Fruit fly (Drosophila melanogaster): ENCODE data around the gene ppk31.

The ppk31 gene

dm6 chr3R:27116465-27117092 is 46.3 kb upstream of the ppk31 start, which contains the start of the genes CG6066 and CG5880 (continued):
- no peak for TF ChIP-seq esg (GFP tag; conservative IDR thresholded peaks at IDR 0.05)
- TF ChIP-seq CG9797 (GFP tag; optimal IDR thresholded peaks at IDR 0.05): peak; percentile 80
- TF ChIP-seq Hsf (GFP tag; optimal IDR thresholded peaks at IDR 0.05): no peak
- no peak for TF ChIP-seq pb (GFP tag; optimal IDR thresholded peaks at IDR 0.05)
- TF ChIP-seq Lim3 (GFP tag; IDR thresholded peaks at IDR 0.05): no peak
- no peak for TF ChIP-seq CG30403 (GFP tag; optimal IDR thresholded peaks at IDR 0.05)
- no peak for TF ChIP-seq HLHmδ (GFP tag; optimal IDR thresholded peaks at IDR 0.05)
- TF ChIP-seq Ets65A (GFP tag): peak; percentile 87
- TF ChIP-seq ato (GFP tag; IDR thresholded peaks at IDR 0.05; ENCODE audit: partially characterized antibody): peak; percentile 83
- no peak for TF ChIP-seq Usf (GFP tag; optimal IDR thresholded peaks at IDR 0.05)
- peak; percentile 78 for TF ChIP-seq knrl (GFP tag; IDR thresholded peaks at IDR 0.05; ENCODE audit: partially characterized antibody)
- TF ChIP-seq sna (GFP tag; IDR thresholded peaks at IDR 0.05; ENCODE audit: partially characterized antibody): peak; percentile 76
- peak; percentile 83 for TF ChIP-seq BEAF-32 (GFP tag; optimal IDR thresholded peaks at IDR 0.05)
- no peak for TF ChIP-seq ranshi (GFP tag; IDR thresholded peaks at IDR 0.05)
- peak; percentile 91 for TF ChIP-seq CG13287 (GFP tag; IDR thresholded peaks at IDR 0.05; ENCODE audit: partially characterized antibody)
- no peak for TF ChIP-seq CG17912 (GFP tag; optimal IDR thresholded peaks at IDR 0.05)
- TF ChIP-seq Mrtf (GFP tag; IDR thresholded peaks at IDR 0.05): no peak
- TF ChIP-seq jigr1 (GFP tag; IDR thresholded peaks at IDR 0.05): no peak
- no peak for TF ChIP-seq emc (GFP tag; optimal IDR thresholded peaks at IDR 0.05)
- TF ChIP-seq CG15269 (tag; optimal IDR thresholded peaks at IDR 0.05): no peak
- no peak for TF ChIP-seq ara (GFP tag; IDR thresholded peaks at IDR 0.05)
- no peak for TF ChIP-seq kah (GFP tag; optimal IDR thresholded peaks at IDR 0.05)
- no peak for TF ChIP-seq Nf-YA (GFP tag; IDR thresholded peaks at IDR 0.05)
- TF ChIP-seq danr (GFP tag; IDR thresholded peaks at IDR 0.05): no peak
- no peak for TF ChIP-seq lilli (GFP tag; optimal IDR thresholded peaks at IDR 0.05)
- TF ChIP-seq NC2β (GFP tag; optimal IDR thresholded peaks at IDR 0.05): no peak
- no peak for TF ChIP-seq CG12391 (tag; optimal IDR thresholded peaks at IDR 0.05)
- no peak for TF ChIP-seq H2.0 (GFP tag; IDR thresholded peaks at IDR 0.05)
- no peak for TF ChIP-seq CG7271 (tag; optimal IDR thresholded peaks at IDR 0.05)
- no peak for TF ChIP-seq CG18262 (tag; optimal IDR thresholded peaks at IDR 0.05)
- no peak for TF ChIP-seq zf30C (GFP tag; optimal IDR thresholded peaks at IDR 0.05)
- no peak for TF ChIP-seq otp (GFP tag; IDR thresholded peaks at IDR 0.05)
- no peak for TF ChIP-seq ash1 (GFP tag; optimal IDR thresholded peaks at IDR 0.05)
- TF ChIP-seq CG14050 (GFP tag; IDR thresholded peaks at IDR 0.05): no peak
- no peak for TF ChIP-seq D19B (GFP tag; optimal IDR thresholded peaks at IDR 0.05)
- no peak for TF ChIP-seq CG12071 (GFP tag; optimal IDR thresholded peaks at IDR 0.05)
- TF ChIP-seq al (GFP tag; IDR thresholded peaks at IDR 0.05): no peak
- no peak for TF ChIP-seq CG31224 (GFP tag; IDR thresholded peaks at IDR 0.05)
- TF ChIP-seq chinmo (GFP tag; IDR thresholded peaks at IDR 0.05; ENCODE audit: partially characterized antibody): peak; percentile 79; the same call in 1 of the 4 replicates
- TF ChIP-seq ap (GFP tag; IDR thresholded peaks at IDR 0.05): no peak
- TF ChIP-seq so (GFP tag; IDR thresholded peaks at IDR 0.05): no peak
- TF ChIP-seq MBD-R2 (GFP tag; IDR thresholded peaks at IDR 0.05): peak; percentile 97
- no peak for TF ChIP-seq CG11398 (GFP tag; optimal IDR thresholded peaks at IDR 0.05)
- TF ChIP-seq Hr78 (GFP tag; optimal IDR thresholded peaks at IDR 0.05): peak in 1 of 2 experiments; percentile 21
- no peak for TF ChIP-seq Awh (GFP tag; IDR thresholded peaks at IDR 0.05)
- TF ChIP-seq dati (GFP tag; IDR thresholded peaks at IDR 0.05): no peak
- peak; percentile 29 for TF ChIP-seq Myb (GFP tag; optimal IDR thresholded peaks at IDR 0.05)
- TF ChIP-seq CG9215 (GFP tag; IDR thresholded peaks at IDR 0.05): no peak
- TF ChIP-seq hb (GFP tag; IDR thresholded peaks at IDR 0.05; ENCODE audit: partially characterized antibody): peak; percentile 74; the same call in 1 of the 3 replicates
- TF ChIP-seq CG10321 (GFP tag; IDR thresholded peaks at IDR 0.05): no peak
- TF ChIP-seq CG3163 (GFP tag; optimal IDR thresholded peaks at IDR 0.05): no peak
